Worm (Caenorhabditis elegans) whole organism, early embryonic: ENCODE measurements around the gene F55E10.1.

ENCODE experiments used
- ceh-13 ChIP-seq: fragments of 200-800 bp; sonication (Bioruptor generic); optimal IDR thresholded peaks from 2 replicates; lab custom pipeline; 2018; ENCODE audit warnings: mild to moderate bottlenecking, missing genetic modification characterization, missing compliant biosample characterization
- ceh-36 ChIP-seq: sonication (generic microtip); optimal IDR thresholded peaks from 2 replicates; lab custom pipeline; 2016; ENCODE audit warnings: missing genetic modification characterization, inconsistent platforms, missing compliant biosample characterization
- flt-1 ChIP-seq: fragments of 200-800 bp; sonication (Bioruptor generic); IDR thresholded peaks from 2 replicates; pipeline ENCODE4 v1.3.6; 2022; ENCODE audit warnings: missing genetic modification characterization, missing compliant biosample characterization
- scrt-1 ChIP-seq: fragments of 200-800 bp; sonication (Bioruptor generic); IDR thresholded peaks from 2 replicates; pipeline ENCODE4 v1.3.6; 2022; ENCODE audit warnings: missing genetic modification characterization, missing compliant biosample characterization
- sea-1 ChIP-seq: fragments of 200-800 bp; sonication (Bioruptor generic); conservative IDR thresholded peaks from 2 replicates; pipeline ENCODE4 v1.3.6; 2022; ENCODE audit warnings: missing genetic modification characterization, missing compliant biosample characterization

DNA sequence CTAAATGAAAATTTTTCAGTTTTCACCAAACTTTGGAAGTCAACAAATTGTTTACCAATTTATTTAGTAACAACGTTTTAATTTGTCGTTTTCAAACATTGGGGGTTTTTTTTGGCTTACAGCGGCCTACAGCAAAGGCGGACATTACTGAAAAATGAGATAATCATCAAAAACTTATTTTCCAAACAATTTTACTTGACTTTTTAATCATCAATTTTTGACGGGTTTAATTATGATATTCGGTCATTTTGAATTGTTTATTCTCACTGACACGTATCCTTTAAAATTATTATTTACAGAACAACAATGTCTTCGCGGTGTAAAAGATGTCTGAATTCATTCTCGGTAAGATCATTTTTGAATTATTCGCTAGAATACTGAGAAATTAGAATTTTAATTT lies 25.8 kb downstream of the F55E10.1 start, which contains the start of gene F40B5.2:
- TF ChIP-seq ceh-13 (GFP tag; lab: Kevin White, UChicago) (no peak), scrt-1 (GFP tag; lab: Robert Waterston, UW) (no peak), sea-1 (GFP tag; lab: Robert Waterston, UW) (no peak), ceh-36 (tag; lab: Kevin White, UChicago) (no peak), flt-1 (GFP tag; lab: Robert Waterston, UW) (no peak)
